Worm (Caenorhabditis elegans) whole organism, young adult: ENCODE data around the gene srv-14.

Experiments used
- C17E4.6 ChIP-seq: fragments of 200-800 bp; sonication (Bioruptor generic); IDR thresholded peaks from 2 replicates; pipeline ENCODE4 v1.3.6; 2022; ENCODE audit warnings: missing genetic modification reagents, missing genetic modification characterization, missing compliant biosample characterization
- F37B4.10 ChIP-seq: fragments of 200-800 bp; sonication (Bioruptor generic); IDR thresholded peaks from 2 replicates; pipeline ENCODE4 v1.3.6; 2022; ENCODE audit warnings: missing genetic modification characterization, missing compliant biosample characterization
- F57A8.1 ChIP-seq: fragments of 200-800 bp; sonication (Bioruptor generic); optimal IDR thresholded peaks from 2 replicates; lab custom pipeline; 2018; ENCODE audit warnings: mild to moderate bottlenecking, missing genetic modification characterization, moderate library complexity, missing compliant biosample characterization
- K11D2.4 ChIP-seq: fragments of 200-800 bp; sonication (Bioruptor generic); IDR thresholded peaks from 2 replicates; pipeline ENCODE4 v1.3.6; 2022; ENCODE audit warnings: missing genetic modification reagents, missing genetic modification characterization, missing compliant biosample characterization
- T26A5.8 ChIP-seq: sonication (generic microtip); optimal IDR thresholded peaks from 2 replicates; lab custom pipeline; 2016; ENCODE audit warnings: missing genetic modification characterization, missing compliant biosample characterization
- Y79H2A.3 ChIP-seq: fragments of 200-800 bp; sonication (Bioruptor generic); conservative IDR thresholded peaks from 2 replicates; pipeline ENCODE4 v1.3.6; 2022; ENCODE audit warnings: missing genetic modification reagents, missing genetic modification characterization, missing compliant biosample characterization
- aptf-2 ChIP-seq: fragments of 200-800 bp; sonication (Bioruptor generic); conservative IDR thresholded peaks from 2 replicates; pipeline ENCODE4 v1.3.6; 2022; ENCODE audit warnings: missing genetic modification reagents, missing genetic modification characterization, missing compliant biosample characterization
- aptf-3 ChIP-seq: fragments of 200-800 bp; sonication (Bioruptor generic); IDR thresholded peaks from 2 replicates; pipeline ENCODE4 v1.3.6; 2022; ENCODE audit warnings: missing genetic modification characterization, missing compliant biosample characterization
- atf-7 ChIP-seq: sonication (generic microtip); optimal IDR thresholded peaks from 2 replicates; lab custom pipeline; 2017; ENCODE audit warnings: mild to moderate bottlenecking, missing genetic modification characterization, missing compliant biosample characterization
- athp-1 ChIP-seq: sonication (generic microtip); optimal IDR thresholded peaks from 2 replicates; lab custom pipeline; 2017; ENCODE audit warnings: mild to moderate bottlenecking, missing genetic modification characterization, missing compliant biosample characterization
- attf-3 ChIP-seq: fragments of 200-800 bp; sonication (Bioruptor generic); conservative IDR thresholded peaks from 2 replicates; pipeline ENCODE4 v1.3.6; 2022; ENCODE audit warnings: missing genetic modification reagents, missing genetic modification characterization, missing compliant biosample characterization
- attf-6 ChIP-seq: fragments of 200-800 bp; sonication (Bioruptor generic); IDR thresholded peaks from 2 replicates; pipeline ENCODE4 v1.3.6; 2022; ENCODE audit warnings: missing genetic modification reagents, missing genetic modification characterization, missing compliant biosample characterization
- bed-1 ChIP-seq: fragments of 200-800 bp; sonication (Bioruptor generic); IDR thresholded peaks from 2 replicates; pipeline ENCODE4 v1.3.6; 2022; ENCODE audit warnings: missing genetic modification reagents, missing genetic modification characterization, missing compliant biosample characterization
- cebp-1 ChIP-seq, 2 experiments: fragments of 200-800 bp in 1 of 2; sonication (Bioruptor generic) in 1 of 2; sonication (generic microtip) in 1 of 2; IDR thresholded peaks in 1 of 2; optimal IDR thresholded peaks in 1 of 2; 2 replicates each; pipeline versions ENCODE4 v1.3.6 to Lab custom; 2017 to 2022; ENCODE audit warnings: missing compliant biosample characterization in 2 of 2, missing genetic modification characterization in 2 of 2, mild to moderate bottlenecking in 1 of 2, missing genetic modification reagents in 1 of 2, moderate library complexity in 1 of 2
- cebp-2 ChIP-seq: fragments of 200-800 bp; sonication (Bioruptor generic); IDR thresholded peaks from 2 replicates; pipeline ENCODE4 v1.3.6; 2022; ENCODE audit warnings: missing genetic modification characterization, missing compliant biosample characterization
- chd-7 ChIP-seq: sonication (generic microtip); optimal IDR thresholded peaks from 2 replicates; lab custom pipeline; 2016; ENCODE audit warnings: mild to moderate bottlenecking, missing genetic modification characterization, moderate library complexity, missing compliant biosample characterization
- efl-1 ChIP-seq: fragments of 150-350 bp; optimal IDR thresholded peaks from 2 replicates; lab custom pipeline; 2014; ENCODE audit warnings: missing biosample characterization, missing genetic modification reagents, missing genetic modification characterization
- egl-18 ChIP-seq: fragments of 200-800 bp; sonication (Bioruptor generic); IDR thresholded peaks from 2 replicates; pipeline ENCODE4 v1.3.6; 2022; ENCODE audit warnings: missing genetic modification reagents, missing genetic modification characterization, missing compliant biosample characterization
- egrh-3 ChIP-seq: fragments of 200-800 bp; sonication (Bioruptor generic); IDR thresholded peaks from 2 replicates; pipeline ENCODE4 v1.3.6; 2022; ENCODE audit warnings: missing genetic modification reagents, missing genetic modification characterization, missing compliant biosample characterization
- ekl-4 ChIP-seq: fragments of 200-800 bp; sonication (Bioruptor generic); IDR thresholded peaks from 2 replicates; pipeline ENCODE4 v1.3.6; 2022; ENCODE audit warnings: missing genetic modification reagents, missing genetic modification characterization, missing compliant biosample characterization
- gei-17 ChIP-seq: fragments of 200-800 bp; sonication (Bioruptor generic); optimal IDR thresholded peaks from 2 replicates; lab custom pipeline; 2018; ENCODE audit warnings: mild to moderate bottlenecking, missing genetic modification characterization, missing compliant biosample characterization
- hmg-1.2 ChIP-seq: fragments of 200-800 bp; sonication (Bioruptor generic); IDR thresholded peaks from 2 replicates; pipeline ENCODE4 v1.3.6; 2022; ENCODE audit warnings: missing genetic modification reagents, missing genetic modification characterization, missing compliant biosample characterization
- hmg-20 ChIP-seq: fragments of 200-800 bp; sonication (Bioruptor generic); IDR thresholded peaks from 2 replicates; pipeline ENCODE4 v1.3.6; 2022; ENCODE audit warnings: missing genetic modification reagents, missing genetic modification characterization, missing compliant biosample characterization
- hsf-1 ChIP-seq: fragments of 200-800 bp; sonication (Bioruptor generic); IDR thresholded peaks from 2 replicates; pipeline ENCODE4 v1.3.6; 2022; ENCODE audit warnings: missing genetic modification reagents, missing genetic modification characterization, missing compliant biosample characterization
- lin-26 ChIP-seq: fragments of 200-800 bp; sonication (Bioruptor generic); IDR thresholded peaks from 2 replicates; pipeline ENCODE4 v1.3.6; 2022; ENCODE audit warnings: missing genetic modification reagents, missing genetic modification characterization, missing compliant biosample characterization
- madf-3 ChIP-seq: fragments of 200-800 bp; sonication (Bioruptor generic); IDR thresholded peaks from 2 replicates; pipeline ENCODE4 v1.3.6; 2022; ENCODE audit warnings: missing genetic modification reagents, missing genetic modification characterization, missing compliant biosample characterization
- madf-6 ChIP-seq: fragments of 200-800 bp; sonication (Bioruptor generic); IDR thresholded peaks from 2 replicates; pipeline ENCODE4 v1.3.6; 2022; ENCODE audit warnings: missing genetic modification reagents, missing genetic modification characterization, missing compliant biosample characterization
- nfyb-1 ChIP-seq: fragments of 200-800 bp; sonication (Bioruptor generic); IDR thresholded peaks from 2 replicates; pipeline ENCODE4 v1.3.6; 2022; ENCODE audit warnings: missing genetic modification reagents, missing genetic modification characterization, missing compliant biosample characterization
- nhr-90 ChIP-seq: sonication (generic microtip); optimal IDR thresholded peaks from 2 replicates; lab custom pipeline; 2016; ENCODE audit warnings: missing genotype, mild to moderate bottlenecking, missing genetic modification characterization, missing compliant biosample characterization
- pbrm-1 ChIP-seq: fragments of 200-800 bp; sonication (Bioruptor generic); IDR thresholded peaks from 2 replicates; pipeline ENCODE4 v1.3.6; 2022; ENCODE audit warnings: missing genetic modification reagents, missing genetic modification characterization, missing compliant biosample characterization
- rcor-1 ChIP-seq: fragments of 200-800 bp; sonication (Bioruptor generic); IDR thresholded peaks from 2 replicates; pipeline ENCODE4 v1.3.6; 2022; ENCODE audit warnings: missing genetic modification reagents, missing genetic modification characterization, missing compliant biosample characterization
- rec-8 ChIP-seq, 2 experiments: sonication (generic microtip); optimal IDR thresholded peaks; 2 replicates each; lab custom pipeline; 2016; ENCODE audit warnings: mild to moderate bottlenecking in 2 of 2, missing genetic modification characterization in 2 of 2, missing genetic modification reagents in 2 of 2, missing genotype in 2 of 2, missing biosample characterization in 1 of 2, missing compliant biosample characterization in 1 of 2, moderate library complexity in 1 of 2
- snpc-1.1 ChIP-seq: sonication (generic microtip); optimal IDR thresholded peaks from 2 replicates; lab custom pipeline; 2017; ENCODE audit warnings: missing genetic modification characterization, mild to moderate bottlenecking, missing compliant biosample characterization, antibody characterized with exemption, moderate library complexity, missing genotype, missing genetic modification reagents; ENCODE audit not compliant: insufficient read depth
- snpc-3.4 ChIP-seq: sonication (generic microtip); optimal IDR thresholded peaks from 2 replicates; lab custom pipeline; 2017; ENCODE audit warnings: missing genetic modification characterization, mild to moderate bottlenecking, missing compliant biosample characterization, antibody characterized with exemption, moderate library complexity, missing genotype, missing genetic modification reagents
- snpc-4 ChIP-seq, 5 experiments: fragments of 150-350 bp in 1 of 5; sonication (generic microtip) in 4 of 5; optimal IDR thresholded peaks; 2 replicates each; lab custom pipeline; 2014 to 2018; ENCODE audit warnings: missing genetic modification characterization in 5 of 5, missing biosample characterization in 3 of 5, antibody characterized with exemption in 2 of 5, mild to moderate bottlenecking in 2 of 5, missing compliant biosample characterization in 2 of 5, missing genotype in 2 of 5, moderate library complexity in 2 of 5, missing genetic modification reagents in 1 of 5
- zfh-2 ChIP-seq: fragments of 200-800 bp; sonication (Bioruptor generic); conservative IDR thresholded peaks from 2 replicates; pipeline ENCODE4 v1.3.6; 2022; ENCODE audit warnings: missing genetic modification reagents, missing genetic modification characterization, missing compliant biosample characterization
- ztf-18 ChIP-seq: sonication (generic microtip); optimal IDR thresholded peaks from 2 replicates; lab custom pipeline; 2016; ENCODE audit warnings: missing genotype, mild to moderate bottlenecking, missing genetic modification characterization, missing compliant biosample characterization
- ztf-22 ChIP-seq: fragments of 200-800 bp; sonication (Bioruptor generic); optimal IDR thresholded peaks from 2 replicates; lab custom pipeline; 2018; ENCODE audit warnings: mild to moderate bottlenecking, missing genetic modification characterization, moderate library complexity, missing compliant biosample characterization
- ztf-26 ChIP-seq: sonication (generic microtip); optimal IDR thresholded peaks from 2 replicates; lab custom pipeline; 2017; ENCODE audit warnings: missing genetic modification characterization, missing compliant biosample characterization

The srv-14 gene

ce11 chrIV:15853820-15854426 lies 40.1 kb downstream of the srv-14 start (continued):
- peak; percentile 79 for TF ChIP-seq madf-3
- 0 out of 2 replicates have a peak, but pooled peaks have one; percentile 16 for TF ChIP-seq Y79H2A.3 (GFP tag; lab: Robert Waterston, UW)
- TF ChIP-seq lin-26, result peak; percentile 57; the same call in 1 of the 2 replicates
- TF ChIP-seq rec-8 (tag; optimal IDR thresholded peaks at IDR 0.05; lab: Kevin White, UChicago), result no peak
- no peak for TF ChIP-seq chd-7
- peak; percentile 92 for TF ChIP-seq attf-6 (GFP tag; lab: Robert Waterston, UW)
- no peak for TF ChIP-seq ztf-22 (GFP tag; lab: Kevin White, UChicago)
- no peak for TF ChIP-seq efl-1 (GFP tag; lab: Kevin White, UChicago)
- 0 out of 2 replicates have a peak, but pooled peaks have one; percentile 86 for TF ChIP-seq F37B4.10 (GFP tag; lab: Robert Waterston, UW)
- peak; percentile 96 for TF ChIP-seq zfh-2 (GFP tag; lab: Robert Waterston, UW)
- TF ChIP-seq ztf-26 (tag; lab: Kevin White, UChicago), result no peak
- TF ChIP-seq hmg-20 (GFP tag; lab: Robert Waterston, UW), result 0 out of 2 replicates have a peak, but pooled peaks have one; percentile 37
- peak; percentile 97 for TF ChIP-seq egrh-3 (GFP tag; lab: Robert Waterston, UW)
- peak; percentile 43; the same call in 1 of the 2 replicates for TF ChIP-seq ekl-4 (GFP tag; lab: Robert Waterston, UW)
- no peak for TF ChIP-seq atf-7
- no peak for TF ChIP-seq nhr-90
- TF ChIP-seq athp-1 (tag; lab: Kevin White, UChicago), result no peak
- no peak for TF ChIP-seq gei-17
- no peak for TF ChIP-seq attf-3 (GFP tag; lab: Robert Waterston, UW)

ce11 chrIV:15852875-15853793 lies 40.9 kb downstream of the srv-14 start:
- TF ChIP-seq lin-26, result peak; percentile 55; the same call in 1 of the 2 replicates
- peak; percentile 94 for TF ChIP-seq attf-6 (GFP tag; lab: Robert Waterston, UW)
- TF ChIP-seq aptf-2 (GFP tag; lab: Robert Waterston, UW), result 0 out of 2 replicates have a peak, but pooled peaks have one; percentile 6
- TF ChIP-seq pbrm-1, result peak; percentile 73
- 0 out of 2 replicates have a peak, but pooled peaks have one; percentile 7 for TF ChIP-seq madf-3
- 0 out of 2 replicates have a peak, but pooled peaks have one; percentile 22 for TF ChIP-seq rcor-1 (GFP tag; lab: Robert Waterston, UW)
- no peak for TF ChIP-seq T26A5.8 (tag; lab: Kevin White, UChicago)
- 0 out of 2 replicates have a peak, but pooled peaks have one; percentile 10 for TF ChIP-seq bed-1 (GFP tag; lab: Robert Waterston, UW)
- 0 out of 2 replicates have a peak, but pooled peaks have one; percentile 10 for TF ChIP-seq madf-6 (GFP tag; lab: Robert Waterston, UW)
- TF ChIP-seq aptf-3 (GFP tag; lab: Robert Waterston, UW), result no peak
- TF ChIP-seq C17E4.6 (GFP tag; lab: Robert Waterston, UW), result no peak
- no peak for TF ChIP-seq cebp-2 (GFP tag; lab: Robert Waterston, UW)
- no peak for TF ChIP-seq nfyb-1 (GFP tag; lab: Robert Waterston, UW)
- no peak for TF ChIP-seq cebp-1 (GFP tag; IDR thresholded peaks at IDR 0.05; lab: Robert Waterston, UW)
- peak; percentile 12 for TF ChIP-seq cebp-1 (tag; optimal IDR thresholded peaks at IDR 0.05; lab: Kevin White, UChicago)
- TF ChIP-seq snpc-3.4 (tag; lab: Kevin White, UChicago), result peak; percentile 2
- 0 out of 2 replicates have a peak, but pooled peaks have one; percentile 40 for TF ChIP-seq egl-18 (GFP tag; lab: Robert Waterston, UW)
- TF ChIP-seq hsf-1 (GFP tag; lab: Robert Waterston, UW), result peak; percentile 41; the same call in 1 of the 2 replicates
- TF ChIP-seq snpc-1.1 (tag; lab: Kevin White, UChicago), result peak; percentile 76
- TF ChIP-seq K11D2.4 (GFP tag; lab: Robert Waterston, UW), result no peak
- TF ChIP-seq F57A8.1 (GFP tag; lab: Kevin White, UChicago), result no peak
- TF ChIP-seq ztf-18 (tag; lab: Kevin White, UChicago), result no peak
- peak; percentile 81 for TF ChIP-seq hmg-1.2 (GFP tag; lab: Robert Waterston, UW)
- TF ChIP-seq snpc-4 (GFP tag; optimal IDR thresholded peaks at IDR 0.05; lab: Kevin White, UChicago), result peak; percentile 47
- peak; percentile 67 to 96 (median 86) for TF ChIP-seq snpc-4 (tag; optimal IDR thresholded peaks at IDR 0.05; lab: Kevin White, UChicago)
